Worm (Caenorhabditis elegans) whole organism, late embryonic: ENCODE measurements around the gene srd-38.

Experiments used
- C08G9.2 ChIP-seq: sonication (generic microtip); optimal IDR thresholded peaks from 2 replicates; lab custom pipeline; 2016; ENCODE audit warnings: mild to moderate bottlenecking, missing genetic modification characterization, moderate library complexity, missing compliant biosample characterization
- ceh-14 ChIP-seq: sonication (generic microtip); optimal IDR thresholded peaks from 2 replicates; lab custom pipeline; 2016; ENCODE audit warnings: missing genotype, missing genetic modification characterization, missing compliant biosample characterization
- ceh-31 ChIP-seq: sonication (generic microtip); optimal IDR thresholded peaks from 2 replicates; lab custom pipeline; 2016; ENCODE audit warnings: missing genetic modification characterization, missing compliant biosample characterization
- ceh-34 ChIP-seq: sonication (generic microtip); optimal IDR thresholded peaks from 2 replicates; lab custom pipeline; 2016; ENCODE audit warnings: mild to moderate bottlenecking, missing genetic modification characterization, missing compliant biosample characterization
- ceh-6 ChIP-seq: fragments of 200-800 bp; sonication (Bioruptor generic); optimal IDR thresholded peaks from 2 replicates; lab custom pipeline; 2018; ENCODE audit warnings: mild to moderate bottlenecking, missing genetic modification characterization, missing compliant biosample characterization
- ets-4 ChIP-seq: sonication (generic microtip); optimal IDR thresholded peaks from 2 replicates; lab custom pipeline; 2016; ENCODE audit warnings: missing genetic modification characterization, missing compliant biosample characterization
- nhr-11 ChIP-seq: fragments of 150-350 bp; optimal IDR thresholded peaks from 2 replicates; lab custom pipeline; 2014; ENCODE audit warnings: missing biosample characterization, missing genetic modification characterization
- sox-4 ChIP-seq: sonication (generic microtip); optimal IDR thresholded peaks from 2 replicates; lab custom pipeline; 2017; ENCODE audit warnings: mild to moderate bottlenecking, missing genetic modification characterization, inconsistent platforms, missing compliant biosample characterization
- tbx-7 ChIP-seq: sonication (generic microtip); optimal IDR thresholded peaks from 2 replicates; lab custom pipeline; 2016; ENCODE audit warnings: missing genotype, missing genetic modification characterization, missing compliant biosample characterization

- TF ChIP-seq ets-4 (tag; lab: Kevin White, UChicago) = no peak
- no peak for TF ChIP-seq ceh-34 (tag; lab: Kevin White, UChicago)
- TF ChIP-seq ceh-14 (tag; lab: Kevin White, UChicago) = no peak
- TF ChIP-seq ceh-31 (tag; lab: Kevin White, UChicago) = no peak
- no peak for TF ChIP-seq nhr-11 (tag; lab: Kevin White, UChicago)
- TF ChIP-seq tbx-7 = no peak
- no peak for TF ChIP-seq C08G9.2 (tag; lab: Kevin White, UChicago)
- TF ChIP-seq sox-4 = no peak
- TF ChIP-seq ceh-6 (GFP tag; lab: Kevin White, UChicago) = no peak
Observed at ce11 chrX:13248265-13248664, 43.3 kb upstream of the srd-38 start, which contains the start of gene K08H2.7.
